Worm (Caenorhabditis elegans) whole organism, mixed stage, embryonic: ENCODE results near the gene fkh-8.

Experiments
- M03D4.4 ChIP-seq: sonication (generic microtip); optimal IDR thresholded peaks from 2 replicates; lab custom pipeline; 2017; ENCODE audit warnings: mild to moderate bottlenecking, missing genetic modification characterization, missing compliant biosample characterization
- bed-3 ChIP-seq: fragments of 200-800 bp; sonication (Bioruptor generic); optimal IDR thresholded peaks from 3 replicates; lab custom pipeline; 2018; ENCODE audit warnings: mild to moderate bottlenecking, missing genetic modification characterization, moderate library complexity, missing compliant biosample characterization
- blmp-1 ChIP-seq: fragments of 150-350 bp; optimal IDR thresholded peaks from 2 replicates; lab custom pipeline; 2014; ENCODE audit warnings: missing biosample characterization, missing genetic modification characterization
- ceh-39 ChIP-seq: fragments of 150-350 bp; optimal IDR thresholded peaks from 2 replicates; lab custom pipeline; 2014; ENCODE audit warnings: missing biosample characterization, missing genetic modification characterization
- ceh-43 ChIP-seq: fragments of 200-800 bp; sonication (Bioruptor generic); optimal IDR thresholded peaks from 2 replicates; lab custom pipeline; 2018; ENCODE audit warnings: mild to moderate bottlenecking, missing genetic modification characterization, moderate library complexity, missing compliant biosample characterization
- ceh-83 ChIP-seq: fragments of 200-800 bp; sonication (Bioruptor generic); optimal IDR thresholded peaks from 2 replicates; lab custom pipeline; 2018; ENCODE audit warnings: mild to moderate bottlenecking, missing genetic modification characterization, missing compliant biosample characterization
- ces-1 ChIP-seq: fragments of 150-350 bp; optimal IDR thresholded peaks from 2 replicates; lab custom pipeline; 2014; ENCODE audit warnings: missing biosample characterization, missing genetic modification reagents, missing genetic modification characterization
- cnd-1 ChIP-seq: fragments of 200-800 bp; sonication (Bioruptor generic); optimal IDR thresholded peaks from 2 replicates; lab custom pipeline; 2018; ENCODE audit warnings: mild to moderate bottlenecking, missing genetic modification characterization, missing compliant biosample characterization
- elt-1 ChIP-seq: sonication (generic microtip); optimal IDR thresholded peaks from 2 replicates; lab custom pipeline; 2017; ENCODE audit warnings: missing genetic modification characterization, mild to moderate bottlenecking, missing compliant biosample characterization, antibody characterized with exemption, moderate library complexity, borderline replicate concordance; ENCODE audit not compliant: insufficient read depth
- elt-3 ChIP-seq: fragments of 150-350 bp; optimal IDR thresholded peaks from 2 replicates; lab custom pipeline; 2014; ENCODE audit warnings: missing biosample characterization, missing genetic modification characterization
- ham-2 ChIP-seq: fragments of 200-800 bp; sonication (Bioruptor generic); optimal IDR thresholded peaks from 2 replicates; lab custom pipeline; 2018; ENCODE audit warnings: mild to moderate bottlenecking, missing genetic modification characterization, missing compliant biosample characterization
- hlh-1 ChIP-seq: fragments of 150-350 bp; optimal IDR thresholded peaks from 2 replicates; lab custom pipeline; 2014; ENCODE audit warnings: missing biosample characterization, missing genetic modification reagents, missing genetic modification characterization
- lin-13 ChIP-seq: fragments of 150-350 bp; optimal IDR thresholded peaks from 2 replicates; lab custom pipeline; 2014; ENCODE audit warnings: missing biosample characterization, missing genetic modification characterization
- lsy-2 ChIP-seq: fragments of 150-350 bp; optimal IDR thresholded peaks from 2 replicates; lab custom pipeline; 2014; ENCODE audit warnings: missing biosample characterization, missing genetic modification characterization
- mab-5 ChIP-seq: fragments of 150-350 bp; optimal IDR thresholded peaks from 2 replicates; lab custom pipeline; 2014; ENCODE audit warnings: missing biosample characterization, missing genetic modification characterization
- mep-1 ChIP-seq: fragments of 150-350 bp; optimal IDR thresholded peaks from 2 replicates; lab custom pipeline; 2017; ENCODE audit warnings: missing biosample characterization, missing genetic modification reagents, missing genetic modification characterization, inconsistent platforms
- mls-2 ChIP-seq: sonication (generic microtip); optimal IDR thresholded peaks from 2 replicates; lab custom pipeline; 2016; ENCODE audit warnings: mild to moderate bottlenecking, missing genetic modification characterization, moderate library complexity, missing compliant biosample characterization
- nhr-12 ChIP-seq: fragments of 150-350 bp; optimal IDR thresholded peaks from 2 replicates; lab custom pipeline; 2014; ENCODE audit warnings: missing biosample characterization, missing genetic modification characterization
- nhr-237 ChIP-seq: fragments of 150-350 bp; optimal IDR thresholded peaks from 2 replicates; lab custom pipeline; 2014; ENCODE audit warnings: missing biosample characterization, missing genetic modification characterization
- nhr-28 ChIP-seq: fragments of 150-350 bp; optimal IDR thresholded peaks from 2 replicates; lab custom pipeline; 2014; ENCODE audit warnings: missing biosample characterization, missing genetic modification characterization
- nhr-76 ChIP-seq: sonication (generic microtip); optimal IDR thresholded peaks from 2 replicates; lab custom pipeline; 2017; ENCODE audit warnings: missing biosample characterization, missing genetic modification characterization
- pha-4 ChIP-seq: fragments of 150-350 bp; optimal IDR thresholded peaks from 2 replicates; lab custom pipeline; 2018; ENCODE audit warnings: missing biosample characterization, missing genetic modification reagents, missing genetic modification characterization
- sem-2 ChIP-seq: fragments of 200-800 bp; sonication (Bioruptor generic); optimal IDR thresholded peaks from 2 replicates; lab custom pipeline; 2018; ENCODE audit warnings: mild to moderate bottlenecking, missing genetic modification characterization, missing compliant biosample characterization
- sptf-1 ChIP-seq: sonication (generic microtip); optimal IDR thresholded peaks from 2 replicates; lab custom pipeline; 2017; ENCODE audit warnings: mild to moderate bottlenecking, missing genetic modification characterization, moderate library complexity, missing compliant biosample characterization
- tbx-8 ChIP-seq: fragments of 200-800 bp; sonication (Bioruptor generic); optimal IDR thresholded peaks from 2 replicates; lab custom pipeline; 2018; ENCODE audit warnings: mild to moderate bottlenecking, missing genetic modification characterization, moderate library complexity, missing compliant biosample characterization
- unc-120 ChIP-seq: sonication (generic microtip); optimal IDR thresholded peaks from 2 replicates; lab custom pipeline; 2017; ENCODE audit warnings: missing genetic modification characterization, missing compliant biosample characterization; ENCODE audit not compliant: poor library complexity, severe bottlenecking
- unc-39 ChIP-seq: fragments of 150-350 bp; optimal IDR thresholded peaks from 2 replicates; lab custom pipeline; 2014; ENCODE audit warnings: missing biosample characterization, missing genetic modification characterization
- zip-8 ChIP-seq: fragments of 150-350 bp; optimal IDR thresholded peaks from 2 replicates; lab custom pipeline; 2014; ENCODE audit warnings: missing biosample characterization, missing genetic modification characterization
- ztf-11 ChIP-seq: fragments of 150-350 bp; optimal IDR thresholded peaks from 2 replicates; lab custom pipeline; 2014; ENCODE audit warnings: missing biosample characterization, missing genetic modification characterization

fkh-8 gene

DNA sequence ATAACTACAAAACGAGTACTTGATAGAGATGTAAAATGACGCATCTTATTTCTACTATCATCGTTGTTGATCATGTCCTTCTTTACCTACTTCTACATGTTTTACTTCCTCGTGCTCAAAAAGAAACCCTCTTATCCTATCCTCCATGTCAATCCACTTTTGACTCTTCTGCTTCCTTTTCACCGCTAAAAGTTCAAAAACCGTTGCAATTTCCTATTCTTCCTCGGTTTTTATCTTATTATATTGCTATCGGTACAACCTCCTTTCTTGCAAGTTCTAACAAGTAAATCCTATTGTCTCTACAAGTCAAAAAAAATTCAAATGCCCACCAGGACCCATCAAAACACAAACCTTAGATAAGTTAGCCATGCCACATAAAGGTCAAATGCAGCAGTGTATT lies 16.1 kb upstream of the fkh-8 start:
- TF ChIP-seq unc-39 (tag; lab: Kevin White, UChicago) (no peak), mls-2 (tag; lab: Kevin White, UChicago) (no peak), ceh-83 (GFP tag; lab: Kevin White, UChicago) (no peak), elt-3 (tag; lab: Kevin White, UChicago) (no peak), sptf-1 (no peak), nhr-28 (no peak), nhr-237 (no peak), pha-4 (tag; lab: Kevin White, UChicago) (no peak), tbx-8 (GFP tag; lab: Kevin White, UChicago) (no peak), lsy-2 (tag; lab: Kevin White, UChicago) (no peak), M03D4.4 (tag; lab: Kevin White, UChicago) (no peak), ztf-11 (tag; lab: Kevin White, UChicago) (no peak), lin-13 (no peak), ceh-39 (tag; lab: Kevin White, UChicago) (no peak), nhr-76 (tag; lab: Kevin White, UChicago) (no peak), ham-2 (GFP tag; lab: Kevin White, UChicago) (no peak), bed-3 (GFP tag; lab: Kevin White, UChicago) (no peak)
- TF ChIP-seq, all 35 proteins: peak for 0

DNA sequence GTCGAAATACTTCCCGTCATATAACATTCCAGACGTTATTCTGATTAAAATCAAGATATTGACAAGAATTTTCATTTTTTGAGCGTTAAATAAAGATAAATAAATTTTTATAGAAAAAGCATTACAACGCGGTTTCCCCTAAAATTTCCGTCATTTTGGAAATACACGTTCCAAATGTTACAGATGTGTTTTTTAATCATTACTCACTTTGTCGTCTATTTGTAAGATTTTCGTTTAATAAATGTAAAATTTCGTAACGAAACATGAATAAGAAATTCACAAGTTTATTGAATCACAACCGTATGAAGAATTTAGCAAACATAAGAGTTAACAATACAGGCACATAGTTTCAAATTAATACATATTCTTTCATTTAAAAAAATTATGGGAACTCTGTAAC lies 11.7 kb upstream of the fkh-8 start, which contains the start of gene C30B5.17:
C30B5.17 (minus strand) TSS at position 101 of the 400 bp plus-strand sequence.
- no peak for TF ChIP-seq nhr-28
- no peak for TF ChIP-seq mls-2 (tag; lab: Kevin White, UChicago)
- TF ChIP-seq ceh-43: no peak
- TF ChIP-seq lin-13: no peak

DNA sequence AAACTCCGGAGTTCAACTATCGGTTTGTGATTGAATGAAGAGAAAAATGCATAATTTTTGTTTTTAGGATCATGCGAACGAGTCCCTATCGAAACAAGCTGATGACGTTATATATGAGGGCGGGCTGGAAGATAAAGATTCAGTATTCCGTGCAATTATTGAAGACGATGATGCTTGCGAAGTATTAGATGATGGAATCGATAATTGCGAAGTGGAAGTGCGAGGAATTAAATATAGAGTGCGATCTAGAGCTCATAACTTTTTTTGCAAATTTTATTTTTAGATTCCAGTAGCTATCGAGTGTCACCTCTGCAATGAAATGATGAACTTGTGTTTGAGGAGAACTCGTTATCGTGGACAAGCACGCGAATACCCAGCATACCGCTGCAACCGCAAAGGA lies 7.8 kb upstream of the fkh-8 start:
- TF ChIP-seq cnd-1 (tag; lab: Kevin White, UChicago) (no peak), blmp-1 (tag; lab: Kevin White, UChicago) (no peak), mep-1 (tag; lab: Kevin White, UChicago) (no peak), unc-39 (tag; lab: Kevin White, UChicago) (no peak), elt-3 (tag; lab: Kevin White, UChicago) (no peak), nhr-12 (tag; lab: Kevin White, UChicago) (no peak), lin-13 (no peak), mab-5 (tag; lab: Kevin White, UChicago) (no peak)

DNA sequence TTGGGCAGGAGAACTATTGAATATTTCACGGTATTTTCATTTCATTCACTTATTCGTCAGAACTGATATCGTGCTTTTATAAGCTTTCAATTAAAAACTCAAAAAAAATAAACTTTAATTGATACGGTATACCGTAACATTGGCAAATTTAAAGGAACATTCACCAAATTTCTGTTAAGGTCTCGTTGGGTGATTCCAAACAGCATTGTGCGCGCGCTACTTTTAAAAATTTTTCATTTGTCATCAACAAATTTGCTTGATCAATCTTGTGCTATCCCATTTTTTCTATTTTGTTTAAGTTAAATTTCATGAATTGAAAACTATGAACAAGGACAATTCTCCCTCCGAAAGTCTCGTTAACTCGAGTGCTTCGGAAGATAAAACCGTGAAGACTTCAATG lies 7.3 kb upstream of the fkh-8 start, which contains the start of gene szy-4:
szy-4 (plus strand) TSS at position 229 of the 400 bp plus-strand sequence.
- TF ChIP-seq unc-39 (tag; lab: Kevin White, UChicago) (no peak), sptf-1 (no peak), lin-13 (no peak), elt-1 (no peak), nhr-28 (no peak), mep-1 (tag; lab: Kevin White, UChicago) (no peak), hlh-1 (tag; lab: Kevin White, UChicago) (no peak), tbx-8 (GFP tag; lab: Kevin White, UChicago) (no peak), nhr-76 (tag; lab: Kevin White, UChicago) (no peak), pha-4 (tag; lab: Kevin White, UChicago) (no peak), unc-120 (tag; lab: Kevin White, UChicago) (no peak), mab-5 (tag; lab: Kevin White, UChicago) (no peak), zip-8 (tag; lab: Kevin White, UChicago) (no peak), bed-3 (GFP tag; lab: Kevin White, UChicago) (no peak), blmp-1 (tag; lab: Kevin White, UChicago) (no peak), ces-1 (GFP tag; lab: Kevin White, UChicago) (no peak), ceh-83 (GFP tag; lab: Kevin White, UChicago) (no peak)
- TF ChIP-seq, all 35 proteins: peak for 0

DNA sequence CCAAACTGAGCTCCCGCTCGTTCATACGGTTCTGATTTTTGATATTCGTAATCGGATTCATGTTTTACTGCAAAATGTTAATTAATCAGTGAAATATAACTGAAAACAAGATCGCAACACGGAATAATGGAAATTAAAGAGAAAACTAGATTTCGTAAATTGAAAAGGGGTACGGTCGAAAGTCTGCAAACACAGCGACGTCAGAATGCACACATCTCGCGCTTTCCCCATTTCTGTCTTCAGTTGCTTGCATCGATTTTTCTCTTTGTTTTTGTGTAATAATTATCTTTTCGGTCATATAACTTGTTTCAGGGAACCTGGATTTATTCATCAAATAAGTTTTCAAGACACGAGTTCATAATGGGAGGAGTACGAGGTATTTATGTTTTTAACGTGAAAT lies 5.7 kb upstream of the fkh-8 start, which contains the start of the genes rbmx-2 and C30B5.2:
rbmx-2 (minus strand) TSS at position 74 of the 400 bp plus-strand sequence.
C30B5.2 (plus strand) TSS at position 306 of the 400 bp plus-strand sequence.
- TF ChIP-seq unc-120 (tag; lab: Kevin White, UChicago) (peak; percentile 73), mep-1 (tag; lab: Kevin White, UChicago) (peak; percentile 53), lsy-2 (tag; lab: Kevin White, UChicago) (peak; percentile 90), pha-4 (tag; lab: Kevin White, UChicago) (no peak), nhr-76 (tag; lab: Kevin White, UChicago) (no peak), ces-1 (GFP tag; lab: Kevin White, UChicago) (peak; percentile 78), sem-2 (GFP tag; lab: Kevin White, UChicago) (no peak)
